Worm (Caenorhabditis elegans): ENCODE results near the gene M163.7.

Gene M163.7

ce11 chrX:14502116-14502587 lies 37.5 kb downstream of the M163.7 start (continued):
- TF ChIP-seq ceh-58 (GFP tag; IDR thresholded peaks at IDR 0.05) = no peak
- no peak for TF ChIP-seq F37B4.10 (GFP tag; IDR thresholded peaks at IDR 0.05)
- peak; percentile 44 for TF ChIP-seq F22D6.2 (tag; optimal IDR thresholded peaks at IDR 0.05)
- TF ChIP-seq nhr-90 (tag; optimal IDR thresholded peaks at IDR 0.05) = peak; percentile 68
- TF ChIP-seq snpc-3.4 (tag; optimal IDR thresholded peaks at IDR 0.05) = no peak
- TF ChIP-seq madf-10 (tag; optimal IDR thresholded peaks at IDR 0.05) = no peak
- TF ChIP-seq F10E7.11 (tag; optimal IDR thresholded peaks at IDR 0.05) = no peak
- TF ChIP-seq dpff-1 (tag; optimal IDR thresholded peaks at IDR 0.05) = peak; percentile 17
- no peak for TF ChIP-seq B0261.1 (tag; optimal IDR thresholded peaks at IDR 0.05)
- TF ChIP-seq mes-4 (tag; optimal IDR thresholded peaks at IDR 0.05) = no peak
- no peak for TF ChIP-seq ceh-100 (GFP tag; IDR thresholded peaks at IDR 0.05)
- no peak for TF ChIP-seq F49E8.2 (tag; optimal IDR thresholded peaks at IDR 0.05; ENCODE audit: insufficient read depth)
- no peak for TF ChIP-seq sptf-2 (GFP tag; optimal IDR thresholded peaks at IDR 0.05)
- TF ChIP-seq nhr-120 (GFP tag; IDR thresholded peaks at IDR 0.05) = no peak
- TF ChIP-seq K11D2.4 (GFP tag; IDR thresholded peaks at IDR 0.05) = peak; percentile 83
- TF ChIP-seq unc-130 (GFP tag; optimal IDR thresholded peaks at IDR 0.05) = no peak
- TF ChIP-seq tbp1 (GFP tag; optimal IDR thresholded peaks at IDR 0.05) = peak; percentile 43
- TF ChIP-seq chd-7 (tag; optimal IDR thresholded peaks at IDR 0.05) = peak; percentile 72
- no peak for TF ChIP-seq attf-6 (GFP tag; IDR thresholded peaks at IDR 0.05)
- TF ChIP-seq F39B2.1 (GFP tag; IDR thresholded peaks at IDR 0.05) = no peak
- TF ChIP-seq dox-1 (GFP tag; IDR thresholded peaks at IDR 0.05) = 0 out of 2 replicates have a peak, but pooled peaks have one; percentile 35
- no peak for TF ChIP-seq F55B11.4 (tag; optimal IDR thresholded peaks at IDR 0.05; ENCODE audit: borderline replicate concordance, insufficient read depth)
- TF ChIP-seq C17E4.6 (GFP tag; IDR thresholded peaks at IDR 0.05) = no peak
- TF ChIP-seq Y67H2A.10 (GFP tag; conservative IDR thresholded peaks at IDR 0.05) = no peak
- no peak for TF ChIP-seq madf-8 (GFP tag; conservative IDR thresholded peaks at IDR 0.05)
- TF ChIP-seq ztf-26 (tag; optimal IDR thresholded peaks at IDR 0.05) = peak; percentile 88
- peak; percentile 77 for TF ChIP-seq tlf-1 (GFP tag; optimal IDR thresholded peaks at IDR 0.05)
- TF ChIP-seq lir-1 (GFP tag; conservative IDR thresholded peaks at IDR 0.05) = peak; percentile 66
- TF ChIP-seq ekl-4 (GFP tag; IDR thresholded peaks at IDR 0.05) = no peak
- no peak for TF ChIP-seq ztf-3 (GFP tag; optimal IDR thresholded peaks at IDR 0.05)
- no peak for TF ChIP-seq aptf-3 (GFP tag; IDR thresholded peaks at IDR 0.05)
- no peak for TF ChIP-seq egrh-3 (GFP tag; IDR thresholded peaks at IDR 0.05)
- TF ChIP-seq nfyb-1 (GFP tag; IDR thresholded peaks at IDR 0.05) = 0 out of 2 replicates have a peak, but pooled peaks have one; percentile 28
- no peak for TF ChIP-seq F52B5.7 (tag; optimal IDR thresholded peaks at IDR 0.05)
- no peak for TF ChIP-seq nfya-1 (tag; optimal IDR thresholded peaks at IDR 0.05; ENCODE audit: borderline replicate concordance, insufficient read depth)
- no peak for TF ChIP-seq ccch-3 (GFP tag; optimal IDR thresholded peaks at IDR 0.05)
- no peak for TF ChIP-seq fkh-3 (tag; optimal IDR thresholded peaks at IDR 0.05)
- no peak for TF ChIP-seq T07F8.4 (tag; optimal IDR thresholded peaks at IDR 0.05)
- no peak for TF ChIP-seq ztf-28 (GFP tag; IDR thresholded peaks at IDR 0.05)
- TF ChIP-seq ceh-27 (GFP tag; optimal IDR thresholded peaks at IDR 0.05) = no peak
- TF ChIP-seq attf-5 (GFP tag; optimal IDR thresholded peaks at IDR 0.05) = peak; percentile 75
- no peak for TF ChIP-seq D2030.7 (GFP tag; IDR thresholded peaks at IDR 0.05)
- TF ChIP-seq ceh-40 (GFP tag; IDR thresholded peaks at IDR 0.05) = no peak
- TF ChIP-seq ets-4 (GFP tag; optimal IDR thresholded peaks at IDR 0.05) = no peak
- TF ChIP-seq nhr-80 (tag; optimal IDR thresholded peaks at IDR 0.05) = peak; percentile 89
- TF ChIP-seq mxl-1 (tag; optimal IDR thresholded peaks at IDR 0.05) = no peak
- TF ChIP-seq egl-44 (GFP tag; IDR thresholded peaks at IDR 0.05) = 0 out of 2 replicates have a peak, but pooled peaks have one; percentile 43
- peak; percentile 91 for TF ChIP-seq ztf-22 (GFP tag; optimal IDR thresholded peaks at IDR 0.05)
- TF ChIP-seq xnd-1 (tag; optimal IDR thresholded peaks at IDR 0.05) = no peak
- TF ChIP-seq B0035.1 (tag; optimal IDR thresholded peaks at IDR 0.05) = no peak
